Worm (Caenorhabditis elegans): ENCODE measurements around the gene lys-2.

lys-2 gene

DNA sequence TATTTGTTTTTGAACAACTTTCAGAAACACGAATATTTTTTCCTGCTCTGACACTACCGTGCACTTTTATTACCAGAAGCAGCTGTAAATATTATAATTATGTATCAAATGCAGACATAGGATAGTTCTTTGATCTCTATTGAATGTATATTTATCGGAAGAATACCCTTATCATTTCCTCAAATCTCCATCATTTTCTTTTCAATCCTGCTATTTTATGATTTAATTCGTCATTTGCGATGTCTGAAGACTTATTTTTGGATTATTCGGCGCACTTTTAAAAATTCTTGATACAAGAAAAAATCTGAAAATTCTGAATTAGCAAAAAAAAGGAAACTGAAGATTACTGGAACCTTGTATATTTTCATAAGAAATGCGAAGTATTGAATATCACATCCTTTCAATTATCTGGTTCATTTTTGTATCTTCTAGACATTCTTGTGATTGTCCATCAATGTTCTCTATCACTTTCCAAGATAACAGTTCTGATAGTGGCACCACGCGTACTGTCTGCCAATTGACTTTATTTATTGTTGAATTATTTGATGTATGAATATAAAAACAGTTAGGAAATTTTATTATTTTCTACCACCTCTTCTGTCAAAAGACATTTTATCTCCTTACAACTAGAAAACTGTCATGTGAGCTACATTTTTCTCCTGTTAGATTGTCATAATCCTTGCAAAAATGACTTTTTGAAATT is 37.1 kb downstream of the lys-2 start:
- TF ChIP-seq elt-2 (tag; optimal IDR thresholded peaks at IDR 0.05) (peak; percentile 76), pat-9 (tag; optimal IDR thresholded peaks at IDR 0.05) (no peak)

DNA sequence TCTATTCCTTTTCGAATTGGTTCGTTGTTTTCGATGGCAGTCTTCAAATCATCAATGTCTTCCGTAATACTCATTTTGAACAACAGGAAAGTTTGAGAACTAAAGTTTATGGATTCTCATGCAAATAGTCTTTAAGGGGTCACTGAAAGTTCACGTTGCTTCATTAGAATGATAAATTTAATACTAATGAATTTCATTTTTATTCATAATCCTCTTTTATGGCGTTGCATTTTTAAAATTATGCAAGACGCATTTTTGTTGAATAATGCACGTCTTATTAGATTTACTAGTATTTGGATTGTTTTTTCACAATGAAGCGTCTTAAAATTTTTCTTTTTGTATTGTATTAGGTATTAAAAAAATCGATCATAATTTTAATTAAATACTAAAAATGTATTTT is 38.2 kb downstream of the lys-2 start, which contains the start of gene C12D8.9:
TSS of gene C12D8.9 (minus strand) at position 101 of the 400 bp plus-strand sequence.
- TF ChIP-seq pax-1 (tag; optimal IDR thresholded peaks at IDR 0.05) (no peak), odd-2 (tag; optimal IDR thresholded peaks at IDR 0.05) (no peak), che-1 (tag; optimal IDR thresholded peaks at IDR 0.05) (no peak), tbx-2 (tag; optimal IDR thresholded peaks at IDR 0.05) (no peak), ceh-24 (tag; optimal IDR thresholded peaks at IDR 0.05) (no peak), dve-1 (tag; optimal IDR thresholded peaks at IDR 0.05) (no peak), nhr-232 (tag; optimal IDR thresholded peaks at IDR 0.05) (no peak), ama-1 (optimal IDR thresholded peaks at IDR 0.05) (no peak), Y22D7AL.16 (tag; optimal IDR thresholded peaks at IDR 0.05) (no peak), madf-2 (tag; optimal IDR thresholded peaks at IDR 0.05) (no peak), hlh-8 (tag; optimal IDR thresholded peaks at IDR 0.05) (no peak)

DNA sequence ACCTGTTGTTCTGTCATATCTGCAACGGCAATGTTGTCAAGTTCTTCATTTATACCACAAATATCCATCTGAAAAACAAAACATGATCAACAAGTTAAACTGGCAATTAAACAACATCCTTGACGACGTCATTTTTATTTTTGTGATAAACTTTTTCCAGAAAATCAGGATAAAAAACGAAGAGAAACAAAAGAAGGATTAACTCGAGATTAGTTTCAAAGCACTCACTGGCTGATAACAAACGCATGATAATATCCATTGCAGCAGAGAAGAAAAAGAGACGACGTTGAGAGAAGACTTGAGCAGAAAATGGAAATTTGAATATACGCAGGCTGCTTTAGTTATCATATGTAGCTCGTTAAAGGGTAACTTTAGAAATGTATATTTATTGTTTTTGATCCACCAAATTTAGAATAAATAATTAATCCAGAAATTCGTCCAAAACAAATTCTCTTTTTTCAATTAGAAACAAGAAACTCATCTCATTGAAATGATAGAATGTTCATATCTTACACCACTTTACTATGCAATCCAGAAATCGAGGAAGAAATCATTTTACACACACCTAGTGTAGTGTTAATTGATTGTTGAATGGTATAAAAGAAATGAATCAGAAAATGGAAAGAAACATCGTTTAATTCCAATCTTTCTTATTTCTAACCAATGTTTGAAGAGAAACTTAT is 40.0 kb downstream of the lys-2 start, which contains the start of the genes C12D8.21 and col-148:
TSS of gene C12D8.21 (minus strand) at position 68 of the 683 bp plus-strand sequence.
TSS of gene col-148 (plus strand) at position 633 of the 683 bp plus-strand sequence.
- TF ChIP-seq zip-5 (tag; optimal IDR thresholded peaks at IDR 0.05) = no peak
- no peak for TF ChIP-seq F13H6.1 (tag; optimal IDR thresholded peaks at IDR 0.05)
- TF ChIP-seq ceh-6 (GFP tag; optimal IDR thresholded peaks at IDR 0.05) = no peak
- TF ChIP-seq ceh-31 (tag; optimal IDR thresholded peaks at IDR 0.05) = no peak
- TF ChIP-seq K09A11.1 (tag; optimal IDR thresholded peaks at IDR 0.05; ENCODE audit: insufficient read depth) = no peak
- TF ChIP-seq dve-1 (tag; optimal IDR thresholded peaks at IDR 0.05) = no peak
- TF ChIP-seq hlh-13 (GFP tag; optimal IDR thresholded peaks at IDR 0.05) = no peak
- TF ChIP-seq unc-86 (tag; optimal IDR thresholded peaks at IDR 0.05) = no peak
- no peak for TF ChIP-seq K02D7.2 (tag; optimal IDR thresholded peaks at IDR 0.05)
- no peak for TF ChIP-seq ceh-45 (GFP tag; IDR thresholded peaks at IDR 0.05)
- TF ChIP-seq mec-3 (tag; optimal IDR thresholded peaks at IDR 0.05; ENCODE audit: borderline replicate concordance) = no peak
- TF ChIP-seq syd-9 (tag; optimal IDR thresholded peaks at IDR 0.05) = no peak
- no peak for TF ChIP-seq ets-4 (tag; optimal IDR thresholded peaks at IDR 0.05)
- no peak for TF ChIP-seq ceh-48 (tag; optimal IDR thresholded peaks at IDR 0.05)
- no peak for TF ChIP-seq dmd-4 (tag; optimal IDR thresholded peaks at IDR 0.05; ENCODE audit: borderline replicate concordance)
- no peak for TF ChIP-seq pat-9 (tag; optimal IDR thresholded peaks at IDR 0.05)
- TF ChIP-seq elt-2 (tag; optimal IDR thresholded peaks at IDR 0.05) = no peak

ce11 chrV:10239861-10240260 is 41.4 kb downstream of the lys-2 start, which contains the start of gene fipr-8:
fipr-8 (minus strand) TSS chrV:10239961.
- no peak for TF ChIP-seq syd-9 (tag; optimal IDR thresholded peaks at IDR 0.05)
- no peak for TF ChIP-seq pha-2 (tag; optimal IDR thresholded peaks at IDR 0.05)

DNA sequence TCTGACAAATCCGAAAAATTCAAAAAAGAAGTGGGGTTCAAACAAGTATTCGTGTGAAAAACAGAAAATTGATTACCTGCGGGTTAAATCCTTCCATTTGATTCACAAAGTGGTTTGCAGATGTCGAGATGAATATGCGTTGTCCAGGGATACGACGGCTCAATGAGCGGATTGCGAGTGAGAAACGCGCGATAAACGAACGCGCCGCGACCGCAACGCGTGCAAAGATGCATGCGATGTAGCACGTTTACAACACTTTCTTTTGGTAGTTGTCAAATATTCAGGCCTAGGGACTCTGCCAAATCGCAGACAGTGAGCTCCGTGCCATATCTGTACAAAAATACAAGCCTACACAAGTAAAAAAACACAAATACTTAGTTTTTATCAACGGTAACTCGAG is 42.6 kb downstream of the lys-2 start, which contains the start of gene fubl-1:
TSS of gene fubl-1 (minus strand) at position 202 of the 400 bp plus-strand sequence.
- no peak for TF ChIP-seq syd-9 (tag; optimal IDR thresholded peaks at IDR 0.05)
- TF ChIP-seq unc-55 (GFP tag; optimal IDR thresholded peaks at IDR 0.05) = peak; percentile 30
- TF ChIP-seq pax-1 (tag; optimal IDR thresholded peaks at IDR 0.05) = no peak
- peak; percentile 59 for TF ChIP-seq ceh-31 (tag; optimal IDR thresholded peaks at IDR 0.05)
- peak; percentile 26 for TF ChIP-seq tbx-2 (tag; optimal IDR thresholded peaks at IDR 0.05)
- no peak for TF ChIP-seq ttx-3 (tag; optimal IDR thresholded peaks at IDR 0.05)

All from whole organism, late embryonic.